Fruit fly (Drosophila melanogaster) whole organism, wandering third instar larva: ENCODE measurements around the gene CG31323.

ENCODE experiments used
- Abd-B ChIP-seq: fragments of >200 bp; optimal IDR thresholded peaks from 2 replicates; lab custom pipeline; 2017; ENCODE audit warnings: missing biosample characterization, missing genetic modification characterization
- CG32264 ChIP-seq: fragments of 200-800 bp; sonication (Bioruptor generic); optimal IDR thresholded peaks from 2 replicates; lab custom pipeline; 2016; ENCODE audit warnings: missing biosample characterization, missing genetic modification characterization
- CG9705 ChIP-seq: fragments of 200-800 bp; sonication (Bioruptor generic); optimal IDR thresholded peaks from 2 replicates; lab custom pipeline; 2018; ENCODE audit warnings: missing biosample characterization, mild to moderate bottlenecking, missing genetic modification characterization
- CrebA ChIP-seq: fragments of 200-800 bp; sonication (Bioruptor generic); optimal IDR thresholded peaks from 2 replicates; lab custom pipeline; 2016; ENCODE audit warnings: missing biosample characterization, mild to moderate bottlenecking, missing genetic modification characterization, borderline replicate concordance
- Dfd ChIP-seq: fragments of >200 bp; optimal IDR thresholded peaks from 2 replicates; lab custom pipeline; 2017; ENCODE audit warnings: missing biosample characterization, missing genetic modification characterization
- Dif ChIP-seq: fragments of 200-275, 200-300 bp; sonication (Bioruptor generic); optimal IDR thresholded peaks from 2 replicates; lab custom pipeline; 2018; ENCODE audit warnings: missing biosample characterization, missing genetic modification characterization; ENCODE audit not compliant: partially characterized antibody
- GATAd ChIP-seq: sonication (Bioruptor generic); optimal IDR thresholded peaks from 2 replicates; lab custom pipeline; 2016; ENCODE audit warnings: missing biosample characterization, missing genetic modification characterization
- HLH106 ChIP-seq: fragments of 200-800 bp; optimal IDR thresholded peaks from 3 replicates; lab custom pipeline; 2019; ENCODE audit warnings: missing biosample characterization, mild to moderate bottlenecking, missing genetic modification characterization, moderate library complexity
- Hnf4 ChIP-seq: fragments of 200-800 bp; sonication (Bioruptor generic); optimal IDR thresholded peaks from 2 replicates; lab custom pipeline; 2016; ENCODE audit warnings: missing biosample characterization, mild to moderate bottlenecking, missing genetic modification characterization
- Hr78 ChIP-seq: fragments of >200 bp; optimal IDR thresholded peaks from 2 replicates; lab custom pipeline; 2017; ENCODE audit warnings: missing biosample characterization, missing genetic modification characterization
- Hr83 ChIP-seq: fragments of 200-300 bp; sonication (Bioruptor generic); optimal IDR thresholded peaks from 2 replicates; lab custom pipeline; 2016; ENCODE audit warnings: missing biosample characterization, mild to moderate bottlenecking, missing genetic modification characterization, moderate library complexity; ENCODE audit not compliant: poor library complexity, severe bottlenecking
- Jra ChIP-seq: sonication (Bioruptor generic); optimal IDR thresholded peaks from 2 replicates; lab custom pipeline; 2016; ENCODE audit warnings: missing biosample characterization, missing genetic modification characterization
- Mio ChIP-seq: sonication (Bioruptor generic); optimal IDR thresholded peaks from 2 replicates; lab custom pipeline; 2016; ENCODE audit warnings: missing biosample characterization, missing genetic modification characterization
- Myc ChIP-seq: fragments of >200 bp; optimal IDR thresholded peaks from 2 replicates; lab custom pipeline; 2017
- N ChIP-seq: fragments of >200 bp; optimal IDR thresholded peaks from 2 replicates; lab custom pipeline; 2018; ENCODE audit warnings: missing biosample characterization, missing external identifiers, missing genetic modification characterization
- OdsH ChIP-seq: fragments of 200-800 bp; sonication (Bioruptor generic); optimal IDR thresholded peaks from 2 replicates; lab custom pipeline; 2016; ENCODE audit warnings: missing biosample characterization, mild to moderate bottlenecking, missing genetic modification characterization
- Rel ChIP-seq, 2 experiments: fragments of 200-800 bp; sonication (Bioruptor generic) in 1 of 2; optimal IDR thresholded peaks; 2 replicates in 1 of 2; 3 replicates in 1 of 2; lab custom pipeline; 2016 to 2019; ENCODE audit warnings: mild to moderate bottlenecking in 2 of 2, missing biosample characterization in 2 of 2, missing genetic modification characterization in 2 of 2, moderate library complexity in 1 of 2
- Sp1 ChIP-seq: fragments of 200-800 bp; sonication (Bioruptor generic); optimal IDR thresholded peaks from 3 replicates; lab custom pipeline; 2019; ENCODE audit warnings: missing biosample characterization, mild to moderate bottlenecking, missing genetic modification characterization, moderate library complexity
- Vsx2 ChIP-seq: fragments of 200-300, 225-300 bp; sonication (Bioruptor generic); optimal IDR thresholded peaks from 2 replicates; lab custom pipeline; 2018; ENCODE audit warnings: missing biosample characterization, missing genetic modification characterization; ENCODE audit not compliant: partially characterized antibody
- br ChIP-seq: fragments of 200-800 bp; sonication (Bioruptor generic); optimal IDR thresholded peaks from 2 replicates; lab custom pipeline; 2016; ENCODE audit warnings: missing biosample characterization, missing genetic modification characterization
- brk ChIP-seq: fragments of 200-800 bp; sonication (Bioruptor generic); optimal IDR thresholded peaks from 2 replicates; lab custom pipeline; 2016; ENCODE audit warnings: missing biosample characterization, mild to moderate bottlenecking, missing genetic modification characterization
- dl ChIP-seq, 2 experiments: fragments of 175-275, 200-275 bp in 1 of 2; fragments of 200-275 bp in 1 of 2; sonication (Bioruptor generic); optimal IDR thresholded peaks; lab custom pipeline; 2018; ENCODE audit warnings: mild to moderate bottlenecking in 2 of 2, missing biosample characterization in 2 of 2, missing genetic modification characterization in 2 of 2, moderate library complexity in 2 of 2; ENCODE audit not compliant: partially characterized antibody in 2 of 2, insufficient read depth in 1 of 2
- dmrt93B ChIP-seq: fragments of 200-800 bp; sonication (Bioruptor generic); optimal IDR thresholded peaks from 2 replicates; lab custom pipeline; 2018; ENCODE audit warnings: missing biosample characterization, mild to moderate bottlenecking, missing genetic modification characterization
- dsf ChIP-seq: sonication (Bioruptor generic); optimal IDR thresholded peaks from 2 replicates; lab custom pipeline; 2016; ENCODE audit warnings: missing biosample characterization, missing genetic modification characterization, borderline replicate concordance
- ey ChIP-seq: fragments of 200-800 bp; sonication (Bioruptor generic); optimal IDR thresholded peaks from 2 replicates; lab custom pipeline; 2016; ENCODE audit warnings: missing biosample characterization, missing genetic modification characterization
- foxo ChIP-seq, 2 experiments: fragments of 200-800 bp; sonication (Bioruptor generic); optimal IDR thresholded peaks; 2 replicates in 1 of 2; 3 replicates in 1 of 2; lab custom pipeline; 2016 to 2017; ENCODE audit warnings: missing biosample characterization in 2 of 2, missing genetic modification characterization in 2 of 2
- fru ChIP-seq: fragments of 200-800 bp; sonication (Bioruptor generic); optimal IDR thresholded peaks from 3 replicates; lab custom pipeline; 2016; ENCODE audit warnings: missing biosample characterization, mild to moderate bottlenecking, missing genetic modification characterization
- h ChIP-seq: fragments of 200-800 bp; sonication (Bioruptor generic); optimal IDR thresholded peaks from 3 replicates; lab custom pipeline; 2016; ENCODE audit warnings: missing biosample characterization, mild to moderate bottlenecking, missing genetic modification characterization
- jim ChIP-seq: fragments of 175-275, 200-325 bp; sonication (Bioruptor generic); optimal IDR thresholded peaks from 2 replicates; lab custom pipeline; 2016; ENCODE audit warnings: missing biosample characterization, mild to moderate bottlenecking, missing genetic modification characterization
- lola ChIP-seq: fragments of >200 bp; optimal IDR thresholded peaks from 2 replicates; lab custom pipeline; 2017; ENCODE audit warnings: missing biosample characterization, missing genetic modification characterization
- pan ChIP-seq: fragments of >200 bp; optimal IDR thresholded peaks from 2 replicates; lab custom pipeline; 2017
- psq ChIP-seq: fragments of 200-800 bp; sonication (Bioruptor generic); optimal IDR thresholded peaks from 3 replicates; lab custom pipeline; 2017; ENCODE audit warnings: missing biosample characterization, mild to moderate bottlenecking, missing genetic modification characterization, moderate library complexity
- rgr ChIP-seq: fragments of 200-800 bp; sonication (Bioruptor generic); optimal IDR thresholded peaks from 3 replicates; lab custom pipeline; 2016; ENCODE audit warnings: missing biosample characterization, mild to moderate bottlenecking, missing genetic modification characterization
- sage ChIP-seq: fragments of 200-800 bp; sonication (Bioruptor generic); optimal IDR thresholded peaks from 2 replicates; lab custom pipeline; 2016; ENCODE audit warnings: missing biosample characterization, mild to moderate bottlenecking, missing genetic modification characterization
- sv ChIP-seq: fragments of 200-800 bp; sonication (Bioruptor generic); optimal IDR thresholded peaks from 3 replicates; lab custom pipeline; 2016; ENCODE audit warnings: missing biosample characterization, missing genetic modification characterization
- tai ChIP-seq: sonication (Bioruptor generic); optimal IDR thresholded peaks from 2 replicates; lab custom pipeline; 2016; ENCODE audit warnings: missing biosample characterization, missing genetic modification characterization
- usp ChIP-seq: fragments of >200 bp; optimal IDR thresholded peaks from 2 replicates; lab custom pipeline; 2017; ENCODE audit warnings: missing biosample characterization, missing genetic modification characterization
- woc ChIP-seq: sonication (Bioruptor generic); optimal IDR thresholded peaks from 2 replicates; lab custom pipeline; 2016; ENCODE audit warnings: missing biosample characterization, mild to moderate bottlenecking, missing genetic modification characterization

Gene CG31323

DNA sequence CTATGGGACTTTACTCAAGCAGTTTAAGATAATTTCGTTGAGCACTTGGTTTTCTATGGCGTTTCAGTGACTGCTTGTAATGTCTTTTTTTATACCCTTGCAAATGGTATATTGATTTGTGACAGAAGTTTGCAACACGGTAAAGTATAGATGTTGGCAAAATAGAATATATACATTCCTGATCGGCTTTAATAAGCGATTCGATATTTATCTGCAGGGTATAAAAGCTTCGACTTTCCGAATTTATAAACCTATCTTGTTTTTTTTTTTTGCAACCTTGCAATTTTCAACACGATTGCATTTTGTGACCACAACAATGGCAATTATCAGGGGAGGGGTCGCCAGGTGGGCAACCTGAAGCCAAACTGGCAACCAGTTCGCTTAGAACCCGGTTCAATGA lies 43.7 kb downstream of the CG31323 start:
- no peak for TF ChIP-seq sage (GFP tag; lab: Kevin White, UChicago)
- TF ChIP-seq h (GFP tag; lab: Kevin White, UChicago), result peak; percentile 22

DNA sequence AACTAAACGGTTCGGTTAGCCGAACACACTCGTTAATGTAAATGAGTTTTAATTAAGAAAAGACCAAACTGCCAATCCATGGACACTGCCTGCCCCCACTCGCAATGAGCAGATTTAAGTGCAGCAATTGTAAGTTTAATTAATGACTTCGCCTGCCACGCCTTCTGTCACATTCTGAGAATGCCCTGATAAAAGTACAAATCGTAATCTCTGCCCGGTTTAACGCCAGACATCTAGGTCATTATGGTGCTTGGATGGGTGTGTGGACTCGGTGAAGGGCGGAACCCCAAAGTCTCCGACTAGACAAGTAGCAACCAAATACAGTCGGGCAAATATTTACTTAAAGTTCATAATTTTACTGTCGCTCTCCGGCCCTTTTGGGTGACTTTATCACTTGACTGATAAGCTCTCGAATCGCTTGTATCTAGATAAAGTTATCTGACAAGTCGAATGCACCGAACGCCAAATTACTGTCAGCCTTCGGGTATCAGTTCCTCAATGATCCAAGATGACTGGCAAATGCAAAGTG lies 51.5 kb downstream of the CG31323 start:
- TF ChIP-seq N (GFP tag; lab: Kevin White, UChicago) (no peak), Rel (GFP tag; optimal IDR thresholded peaks at IDR 0.05; lab: Kevin White, UChicago) (no peak), Rel (tag; optimal IDR thresholded peaks at IDR 0.05; lab: Kevin White, UChicago) (no peak), fru (GFP tag; lab: Kevin White, UChicago) (no peak)

DNA sequence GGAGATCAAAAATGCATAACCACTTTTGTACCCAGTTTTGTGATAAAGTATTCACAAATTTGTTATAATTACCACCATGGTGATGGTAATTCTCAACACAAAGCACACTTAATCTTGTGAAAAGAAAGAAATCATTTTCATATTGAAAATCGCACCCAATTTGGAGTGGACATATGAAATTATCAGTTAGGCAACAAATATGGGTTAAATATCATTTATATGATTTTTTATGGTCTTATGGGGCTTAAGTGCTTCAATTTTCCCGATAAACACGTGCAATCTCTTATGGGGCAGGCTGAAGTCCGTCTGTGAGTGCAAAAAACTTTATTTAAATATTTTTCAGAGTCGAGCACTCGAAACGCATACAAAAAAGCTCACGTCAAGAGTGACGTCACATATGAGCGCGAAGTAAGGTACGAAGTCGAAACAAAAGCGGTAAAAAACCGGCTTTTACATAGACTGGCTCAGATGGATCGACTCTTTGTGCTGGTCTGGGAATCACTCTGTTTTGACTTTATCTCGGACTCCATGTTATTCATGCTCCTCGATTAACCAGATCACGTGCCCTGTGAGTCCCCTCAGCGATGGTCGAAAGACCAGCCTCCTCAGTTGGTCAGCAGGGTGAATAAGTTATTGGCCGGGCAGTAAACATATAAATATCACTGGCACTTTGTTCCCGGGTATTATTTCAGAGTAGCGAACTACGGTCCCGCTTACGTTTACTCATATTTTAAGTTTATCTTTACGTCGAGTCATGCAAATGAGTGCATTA lies 56.0 kb downstream of the CG31323 start:
- no peak for TF ChIP-seq OdsH (GFP tag; lab: Kevin White, UChicago)
- no peak for TF ChIP-seq Rel (GFP tag; optimal IDR thresholded peaks at IDR 0.05; lab: Kevin White, UChicago)
- peak; percentile 92 for TF ChIP-seq Rel (tag; optimal IDR thresholded peaks at IDR 0.05; lab: Kevin White, UChicago)

DNA sequence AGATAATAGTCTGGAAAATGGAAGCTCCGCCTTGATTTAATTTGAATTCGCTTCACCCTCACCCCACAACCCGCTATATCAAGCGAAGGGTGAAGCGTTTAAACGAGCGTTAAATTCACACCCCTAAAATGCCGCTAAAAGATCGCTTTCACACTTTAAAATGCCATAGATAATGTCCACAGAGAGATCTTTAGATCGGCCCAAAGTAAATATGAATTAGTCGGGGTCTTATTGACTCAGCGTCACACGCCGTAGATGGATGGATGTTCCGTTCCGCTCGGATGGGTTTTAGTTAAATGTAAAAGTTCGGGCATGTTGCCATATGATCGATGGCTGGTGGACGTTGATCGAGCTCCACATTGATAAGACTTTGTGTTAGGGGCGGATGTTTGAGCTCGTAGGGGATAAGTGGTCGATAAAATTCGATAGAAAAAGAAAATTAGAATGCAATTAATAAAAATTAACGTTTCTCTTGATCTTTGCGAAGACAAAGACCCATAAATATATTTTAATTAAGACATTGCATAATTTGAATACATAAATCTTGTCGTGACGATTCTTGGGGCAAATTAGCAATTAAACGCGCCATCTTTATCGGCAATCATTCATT lies 57.5 kb downstream of the CG31323 start:
- TF ChIP-seq dsf (GFP tag; lab: Kevin White, UChicago) (no peak), rgr (GFP tag; lab: Kevin White, UChicago) (peak; percentile 46), pan (lab: Kevin White, UChicago) (no peak), Myc (lab: Kevin White, UChicago) (no peak), Abd-B (GFP tag; lab: Kevin White, UChicago) (no peak), usp (GFP tag; lab: Kevin White, UChicago) (no peak), Hr83 (GFP tag; lab: Kevin White, UChicago) (peak; percentile 41), OdsH (GFP tag; lab: Kevin White, UChicago) (peak; percentile 42), CG9705 (GFP tag; lab: Kevin White, UChicago) (no peak), fru (GFP tag; lab: Kevin White, UChicago) (no peak), lola (GFP tag; lab: Kevin White, UChicago) (no peak), ey (GFP tag; lab: Kevin White, UChicago) (no peak), h (GFP tag; lab: Kevin White, UChicago) (peak; percentile 31), Vsx2 (no peak), tai (GFP tag; lab: Kevin White, UChicago) (peak; percentile 14), jim (no peak), brk (GFP tag; lab: Kevin White, UChicago) (no peak), Dif (GFP tag; lab: Kevin White, UChicago) (no peak), Dfd (GFP tag; lab: Kevin White, UChicago) (no peak), Hnf4 (peak; percentile 41), HLH106 (tag; lab: Kevin White, UChicago) (no peak), dl (GFP tag; optimal IDR thresholded peaks at IDR 0.05; lab: Kevin White, UChicago; ENCODE audit: insufficient read depth in 1 of 2, partially characterized antibody in 2 of 2) (no peak), woc (no peak), CG32264 (GFP tag; lab: Kevin White, UChicago) (no peak), Mio (GFP tag; lab: Kevin White, UChicago) (no peak), sv (GFP tag; lab: Kevin White, UChicago) (peak; percentile 87), br (GFP tag; lab: Kevin White, UChicago) (no peak), GATAd (GFP tag; lab: Kevin White, UChicago) (peak; percentile 52), N (GFP tag; lab: Kevin White, UChicago) (no peak), Jra (no peak), foxo (GFP tag; optimal IDR thresholded peaks at IDR 0.05; lab: Kevin White, UChicago) (peak in 1 of 2 experiments; percentile 0), psq (GFP tag; lab: Kevin White, UChicago) (no peak), Rel (GFP tag; optimal IDR thresholded peaks at IDR 0.05; lab: Kevin White, UChicago) (no peak), Rel (tag; optimal IDR thresholded peaks at IDR 0.05; lab: Kevin White, UChicago) (no peak), Hr78 (GFP tag; lab: Kevin White, UChicago) (no peak), CrebA (GFP tag; lab: Kevin White, UChicago) (no peak), Sp1 (GFP tag; lab: Kevin White, UChicago) (no peak), dmrt93B (GFP tag; lab: Kevin White, UChicago) (no peak), sage (GFP tag; lab: Kevin White, UChicago) (no peak)
